Fruit fly (Drosophila melanogaster): ENCODE measurements around the gene CG14823.

Gene CG14823

DNA sequence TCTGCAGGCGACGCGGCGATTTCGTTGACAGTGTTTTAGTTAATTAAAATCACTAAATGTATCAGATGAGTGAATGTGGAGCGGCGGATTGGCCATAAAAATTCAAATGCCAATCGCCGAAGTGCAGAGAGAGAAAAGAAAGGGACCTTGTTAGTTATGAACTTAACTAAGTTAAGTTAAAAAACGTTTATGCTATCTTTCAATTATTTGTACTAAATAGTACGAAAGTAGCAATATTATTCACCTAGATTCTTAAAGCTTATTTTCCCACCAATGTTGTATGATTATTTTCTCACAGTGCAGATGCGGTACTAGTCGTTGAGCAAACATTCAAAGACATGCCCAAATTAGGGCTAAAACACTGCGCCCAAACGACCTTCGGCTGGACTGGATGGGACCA is 24.6 kb downstream of the CG14823 start (continued):
- peak; percentile 52 for TF ChIP-seq org-1 (GFP tag; optimal IDR thresholded peaks at IDR 0.05)
- TF ChIP-seq Spps (tag; optimal IDR thresholded peaks at IDR 0.05), result peak; percentile 5
- no peak for TF ChIP-seq sqz (GFP tag; optimal IDR thresholded peaks at IDR 0.05)
- TF ChIP-seq gro (GFP tag; optimal IDR thresholded peaks at IDR 0.05), result peak; percentile 19
- peak; percentile 47; the same call in 1 of the 3 replicates for TF ChIP-seq gce (GFP tag; IDR thresholded peaks at IDR 0.05)
- peak; percentile 48; the same call in 1 of the 2 replicates for TF ChIP-seq sim (GFP tag; IDR thresholded peaks at IDR 0.05)
- peak; percentile 58 for TF ChIP-seq scrt (GFP tag; optimal IDR thresholded peaks at IDR 0.05)
- TF ChIP-seq Six4 (GFP tag; optimal IDR thresholded peaks at IDR 0.05), result peak; percentile 25
- peak; percentile 72 for TF ChIP-seq unpg (GFP tag; optimal IDR thresholded peaks at IDR 0.05)
- peak; percentile 94 for TF ChIP-seq sens (GFP tag)
- no peak for TF ChIP-seq HLH4C (GFP tag; IDR thresholded peaks at IDR 0.05; ENCODE audit: partially characterized antibody)
- no peak for TF ChIP-seq CG17612 (GFP tag; IDR thresholded peaks at IDR 0.05)
- TF ChIP-seq luna (GFP tag; optimal IDR thresholded peaks at IDR 0.05), result no peak
- TF ChIP-seq Rx (GFP tag; IDR thresholded peaks at IDR 0.05), result peak; percentile 67
- peak; percentile 34; the same call in 1 of the 2 replicates for TF ChIP-seq al (GFP tag; IDR thresholded peaks at IDR 0.05)
- TF ChIP-seq CG7786 (GFP tag; optimal IDR thresholded peaks at IDR 0.05), result peak; percentile 17
- TF ChIP-seq fu2 (GFP tag; optimal IDR thresholded peaks at IDR 0.05), result peak; percentile 8
- TF ChIP-seq seq (GFP tag; IDR thresholded peaks at IDR 0.05), result peak; percentile 40; the same call in 1 of the 2 replicates
- TF ChIP-seq CHES-1-like (GFP tag; optimal IDR thresholded peaks at IDR 0.05), result no peak
- peak; percentile 24 for TF ChIP-seq her (GFP tag; optimal IDR thresholded peaks at IDR 0.05)
- TF ChIP-seq H15 (GFP tag; IDR thresholded peaks at IDR 0.05), result peak; percentile 78
- peak; percentile 45; the same call in 1 of the 2 replicates for TF ChIP-seq CG11696 (GFP tag; IDR thresholded peaks at IDR 0.05)
- peak in 1 of 2 experiments; percentile 74 for TF ChIP-seq Hr51 (GFP tag; optimal IDR thresholded peaks at IDR 0.05)
- no peak for TF ChIP-seq Trl (optimal IDR thresholded peaks at IDR 0.05)
- TF ChIP-seq Trl (GFP tag; optimal IDR thresholded peaks at IDR 0.05), result peak; percentile 50
- peak; percentile 51 for TF ChIP-seq pb (GFP tag; optimal IDR thresholded peaks at IDR 0.05)
- TF ChIP-seq CG13287 (GFP tag; IDR thresholded peaks at IDR 0.05; ENCODE audit: partially characterized antibody), result no peak
- TF ChIP-seq knrl (GFP tag; IDR thresholded peaks at IDR 0.05; ENCODE audit: partially characterized antibody), result no peak
- TF ChIP-seq bsh (GFP tag; optimal IDR thresholded peaks at IDR 0.05), result peak in 1 of 2 experiments; percentile 43
- TF ChIP-seq Xrp1 (GFP tag; IDR thresholded peaks at IDR 0.05), result peak; percentile 76
- TF ChIP-seq sob (GFP tag; IDR thresholded peaks at IDR 0.05), result peak; percentile 76
- no peak for TF ChIP-seq inv (GFP tag; IDR thresholded peaks at IDR 0.05; ENCODE audit: partially characterized antibody)
- TF ChIP-seq sisA (GFP tag; IDR thresholded peaks at IDR 0.05), result peak; percentile 76
- no peak for TF ChIP-seq gt (GFP tag; IDR thresholded peaks at IDR 0.05)
- TF ChIP-seq CG13296 (GFP tag; optimal IDR thresholded peaks at IDR 0.05), result peak; percentile 82
- no peak for TF ChIP-seq dmrt11E (tag; optimal IDR thresholded peaks at IDR 0.05)
- TF ChIP-seq CG10274 (GFP tag; optimal IDR thresholded peaks at IDR 0.05), result no peak
- peak; percentile 76 for TF ChIP-seq CG15269 (tag; optimal IDR thresholded peaks at IDR 0.05)
- peak; percentile 39 for TF ChIP-seq Ets65A (GFP tag)
- TF ChIP-seq CG14860 (GFP tag; IDR thresholded peaks at IDR 0.05; ENCODE audit: partially characterized antibody), result no peak
- TF ChIP-seq Side (GFP tag; optimal IDR thresholded peaks at IDR 0.05), result peak; percentile 40
- TF ChIP-seq CG30403 (GFP tag; optimal IDR thresholded peaks at IDR 0.05), result peak; percentile 60
- TF ChIP-seq exex (tag; optimal IDR thresholded peaks at IDR 0.05), result peak; percentile 20
- peak; percentile 63; the same call in 1 of the 3 replicates for TF ChIP-seq jigr1 (GFP tag; IDR thresholded peaks at IDR 0.05)
- peak; percentile 57; the same call in 1 of the 4 replicates for TF ChIP-seq Gug (GFP tag; IDR thresholded peaks at IDR 0.05)
- TF ChIP-seq CG1024 (GFP tag; IDR thresholded peaks at IDR 0.05), result peak; percentile 47; the same call in 1 of the 2 replicates
- TF ChIP-seq slou (GFP tag; optimal IDR thresholded peaks at IDR 0.05), result no peak
- TF ChIP-seq dpn (GFP tag; optimal IDR thresholded peaks at IDR 0.05), result peak; percentile 57 to 74
- TF ChIP-seq CG1233 (GFP tag; optimal IDR thresholded peaks at IDR 0.05), result peak; percentile 33
- peak; percentile 58 for TF ChIP-seq CG8388 (GFP tag; optimal IDR thresholded peaks at IDR 0.05)
- TF ChIP-seq pzg (GFP tag; optimal IDR thresholded peaks at IDR 0.05), result no peak

All from whole organism, embryonic.